Fruit fly (Drosophila melanogaster): ENCODE results near the gene CG8543.

Gene CG8543

dm6 chr3L:7449097-7449496, 21.0 kb downstream of the CG8543 start:
- TF ChIP-seq CTCF (optimal IDR thresholded peaks at IDR 0.05) (no peak), CG8478 (optimal IDR thresholded peaks at IDR 0.05) (no peak)

dm6 chr3L:7440633-7441032, 29.5 kb downstream of the CG8543 start, which contains the start of gene sphinx2:
sphinx2 (minus strand) TSS chr3L:7440733.
- TF ChIP-seq CG8478 (optimal IDR thresholded peaks at IDR 0.05) (no peak), CTCF (optimal IDR thresholded peaks at IDR 0.05) (no peak)

- TF ChIP-seq CG8478 (optimal IDR thresholded peaks at IDR 0.05) = no peak
- TF ChIP-seq CTCF (optimal IDR thresholded peaks at IDR 0.05) = no peak
Measured at dm6 chr3L:7439305-7439704, 30.8 kb downstream of the CG8543 start, which contains the start of gene sphinx1. sphinx1 (minus strand) TSS chr3L:7439405.

DNA sequence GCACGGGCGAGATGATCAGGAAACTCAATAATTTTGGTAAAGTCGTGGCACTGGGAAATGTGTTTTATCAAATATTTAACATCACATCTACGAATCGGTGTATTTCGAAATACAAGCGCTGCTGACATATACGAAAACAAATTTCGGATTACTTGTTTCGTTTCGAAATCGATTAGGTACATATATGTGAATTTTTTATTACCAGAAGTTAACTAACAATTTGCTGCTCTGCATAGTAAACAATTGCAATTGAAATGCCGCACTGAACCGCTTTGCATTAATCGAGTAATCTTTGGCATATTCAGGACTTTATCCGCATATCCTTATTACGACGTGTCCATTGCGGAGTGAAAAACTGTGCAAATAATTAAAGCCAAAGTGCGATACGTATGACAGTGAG, 32.7 kb downstream of the CG8543 start, which contains the start of gene CG14835:
TSS of gene CG14835 (minus strand) at position 101 of the 400 bp plus-strand sequence.
- TF ChIP-seq CTCF (optimal IDR thresholded peaks at IDR 0.05) = no peak
- TF ChIP-seq CG8478 (optimal IDR thresholded peaks at IDR 0.05) = no peak

dm6 chr3L:7434715-7435653, 35.1 kb downstream of the CG8543 start, which contains the start of gene Rac2:
Rac2 (minus strand) TSS chr3L:7435190.
- no peak for TF ChIP-seq CTCF (optimal IDR thresholded peaks at IDR 0.05)
- TF ChIP-seq CG8478 (optimal IDR thresholded peaks at IDR 0.05) = no peak

dm6 chr3L:7434198-7434597, 35.9 kb downstream of the CG8543 start:
- no peak for TF ChIP-seq CG8478 (optimal IDR thresholded peaks at IDR 0.05)
- TF ChIP-seq CTCF (optimal IDR thresholded peaks at IDR 0.05) = no peak

DNA sequence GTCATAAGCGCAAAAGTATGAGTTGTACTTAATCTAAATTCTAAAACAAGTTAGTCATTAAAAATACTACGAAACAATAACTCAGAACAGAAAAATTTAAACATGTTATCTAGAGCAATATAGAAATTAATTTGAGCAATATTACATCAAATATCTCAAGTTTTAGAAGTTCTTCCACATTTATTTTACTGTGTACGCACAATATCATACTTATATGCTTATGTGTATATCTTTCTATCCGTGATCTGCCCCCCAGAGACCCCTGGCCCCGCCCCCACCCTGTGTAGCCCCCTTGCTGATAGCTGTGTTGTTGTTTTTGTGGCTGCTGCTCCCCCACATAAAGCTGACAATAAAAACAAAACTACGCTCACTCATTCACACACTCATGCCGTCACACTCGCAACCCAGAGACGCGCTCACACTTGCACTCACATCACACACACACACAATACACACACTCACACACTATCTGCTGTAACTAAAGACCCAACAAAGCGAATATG, 36.7 kb downstream of the CG8543 start:
- TF ChIP-seq CTCF (optimal IDR thresholded peaks at IDR 0.05) = no peak
- no peak for TF ChIP-seq CG8478 (optimal IDR thresholded peaks at IDR 0.05)

dm6 chr3L:7432811-7433324, 37.2 kb downstream of the CG8543 start:
- TF ChIP-seq CTCF (optimal IDR thresholded peaks at IDR 0.05) = no peak
- TF ChIP-seq CG8478 (optimal IDR thresholded peaks at IDR 0.05) = no peak

DNA sequence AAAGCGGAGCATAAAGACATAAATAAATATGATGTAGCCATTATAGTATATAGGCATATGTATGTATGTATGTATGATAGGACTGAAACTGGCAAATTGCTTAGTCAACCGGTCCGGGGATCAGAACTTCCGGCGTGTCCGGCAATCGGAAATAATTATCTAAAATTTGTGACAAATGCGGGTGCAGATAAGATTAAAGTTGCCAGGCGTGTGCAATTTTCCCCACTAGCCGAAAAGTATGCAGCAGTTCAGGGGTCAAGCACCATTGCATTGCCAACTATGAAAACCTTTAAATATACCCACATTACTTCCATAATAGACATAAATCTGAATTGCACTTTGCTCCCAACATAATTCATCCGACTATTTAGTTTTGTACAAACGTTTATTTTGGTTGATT, 37.8 kb downstream of the CG8543 start:
- no peak for TF ChIP-seq CG8478 (optimal IDR thresholded peaks at IDR 0.05)
- TF ChIP-seq CTCF (optimal IDR thresholded peaks at IDR 0.05) = no peak

DNA sequence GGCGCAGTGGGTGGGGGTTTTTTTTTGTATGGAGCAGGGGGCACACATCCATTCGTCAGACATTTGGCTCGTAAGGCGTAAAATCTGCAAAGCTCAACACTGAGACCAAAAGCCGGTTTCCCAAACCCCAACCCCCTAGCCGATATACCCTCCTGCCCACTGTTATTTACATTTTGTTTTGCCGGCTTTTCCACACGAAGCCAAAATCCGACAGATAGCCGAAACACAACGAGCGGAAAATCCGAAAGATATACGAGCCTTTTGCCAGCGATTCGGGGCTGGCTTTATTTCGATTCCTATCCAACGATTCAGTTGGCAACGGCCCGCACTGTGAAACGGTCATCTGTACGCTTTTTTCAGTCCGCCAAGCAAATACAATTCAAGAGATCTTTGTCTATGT, 46.6 kb downstream of the CG8543 start, which contains the start of gene CG42458:
TSS of gene CG42458 (plus strand) at position 311 of the 400 bp plus-strand sequence.
- TF ChIP-seq CG8478 (optimal IDR thresholded peaks at IDR 0.05) (no peak), CTCF (optimal IDR thresholded peaks at IDR 0.05) (no peak)

dm6 chr3L:7422578-7422977, 47.5 kb downstream of the CG8543 start:
- TF ChIP-seq CG8478 (optimal IDR thresholded peaks at IDR 0.05) (no peak), CTCF (optimal IDR thresholded peaks at IDR 0.05) (no peak)
